Worm (Caenorhabditis elegans): Measurements from ENCODE around the gene egl-13.
A peak's percentile ranks its signal among the peaks of the same experiment; 100 is the strongest.

Gene egl-13

ce11 chrX:5672615-5673014 is 9.0 kb downstream of the egl-13 start:
- TF ChIP-seq sdc-2 (tag; optimal IDR thresholded peaks at IDR 0.05) (no peak), pha-4 (tag; optimal IDR thresholded peaks at IDR 0.05) (no peak), ceh-14 (tag; optimal IDR thresholded peaks at IDR 0.05) (no peak), syd-9 (tag; optimal IDR thresholded peaks at IDR 0.05) (no peak), C08G9.2 (tag; optimal IDR thresholded peaks at IDR 0.05) (no peak), lim-6 (tag; optimal IDR thresholded peaks at IDR 0.05) (no peak), pqm-1 (tag; optimal IDR thresholded peaks at IDR 0.05) (no peak), unc-55 (GFP tag; optimal IDR thresholded peaks at IDR 0.05) (no peak), ceh-24 (tag; optimal IDR thresholded peaks at IDR 0.05) (no peak), nhr-11 (tag; optimal IDR thresholded peaks at IDR 0.05) (no peak), unc-86 (tag; optimal IDR thresholded peaks at IDR 0.05) (no peak), ceh-9 (tag; optimal IDR thresholded peaks at IDR 0.05) (no peak), ref-2 (tag; optimal IDR thresholded peaks at IDR 0.05) (no peak), ceh-18 (tag; optimal IDR thresholded peaks at IDR 0.05) (no peak), unc-42 (tag; optimal IDR thresholded peaks at IDR 0.05) (no peak), lin-11 (tag; optimal IDR thresholded peaks at IDR 0.05) (no peak), ceh-34 (tag; optimal IDR thresholded peaks at IDR 0.05) (no peak), nfya-1 (tag; optimal IDR thresholded peaks at IDR 0.05) (no peak)

ce11 chrX:5680125-5680524 is 16.5 kb downstream of the egl-13 start, which contains the start of gene set-19:
Gene set-19 (minus strand): TSS chrX:5680225.
- TF ChIP-seq ets-4 (tag; optimal IDR thresholded peaks at IDR 0.05) (no peak), lim-6 (tag; optimal IDR thresholded peaks at IDR 0.05) (no peak), ceh-9 (tag; optimal IDR thresholded peaks at IDR 0.05) (no peak), ceh-14 (tag; optimal IDR thresholded peaks at IDR 0.05) (no peak), C38D4.7 (GFP tag; optimal IDR thresholded peaks at IDR 0.05) (no peak), F13H6.1 (tag; optimal IDR thresholded peaks at IDR 0.05) (no peak), C08G9.2 (tag; optimal IDR thresholded peaks at IDR 0.05) (no peak), dve-1 (tag; optimal IDR thresholded peaks at IDR 0.05) (no peak), Y22D7AL.16 (tag; optimal IDR thresholded peaks at IDR 0.05) (no peak), K09A11.1 (tag; optimal IDR thresholded peaks at IDR 0.05; ENCODE audit: insufficient read depth) (no peak), pha-4 (tag; optimal IDR thresholded peaks at IDR 0.05) (no peak), syd-9 (tag; optimal IDR thresholded peaks at IDR 0.05) (no peak), fkh-10 (GFP tag; optimal IDR thresholded peaks at IDR 0.05) (no peak), hlh-30 (tag; optimal IDR thresholded peaks at IDR 0.05; ENCODE audit: insufficient read depth) (no peak)

ce11 chrX:5686065-5686464 is 22.4 kb downstream of the egl-13 start, which contains the start of gene set-20:
Gene set-20 (minus strand): TSS chrX:5686158.
- TF ChIP-seq hlh-8 (tag; optimal IDR thresholded peaks at IDR 0.05) (peak; percentile 47), ceh-18 (tag; optimal IDR thresholded peaks at IDR 0.05) (peak; percentile 73), ahr-1 (tag; optimal IDR thresholded peaks at IDR 0.05) (no peak), lim-6 (tag; optimal IDR thresholded peaks at IDR 0.05) (no peak), pqm-1 (tag; optimal IDR thresholded peaks at IDR 0.05) (no peak), pha-2 (tag; optimal IDR thresholded peaks at IDR 0.05) (peak; percentile 64), nfya-1 (tag; optimal IDR thresholded peaks at IDR 0.05) (peak; percentile 88), zip-5 (tag; optimal IDR thresholded peaks at IDR 0.05) (no peak), ets-4 (tag; optimal IDR thresholded peaks at IDR 0.05) (peak; percentile 10), ceh-24 (tag; optimal IDR thresholded peaks at IDR 0.05) (no peak), ceh-34 (tag; optimal IDR thresholded peaks at IDR 0.05) (peak; percentile 79), ttx-3 (tag; optimal IDR thresholded peaks at IDR 0.05) (peak; percentile 38), pat-9 (tag; optimal IDR thresholded peaks at IDR 0.05) (no peak), ceh-6 (GFP tag; optimal IDR thresholded peaks at IDR 0.05) (peak; percentile 19), tbx-7 (tag; optimal IDR thresholded peaks at IDR 0.05) (no peak), lin-11 (tag; optimal IDR thresholded peaks at IDR 0.05) (no peak), fkh-10 (GFP tag; optimal IDR thresholded peaks at IDR 0.05) (no peak), mec-3 (tag; optimal IDR thresholded peaks at IDR 0.05; ENCODE audit: borderline replicate concordance) (no peak), unc-3 (GFP tag; conservative IDR thresholded peaks at IDR 0.05) (no peak), unc-3 (tag; optimal IDR thresholded peaks at IDR 0.05) (no peak), ceh-48 (tag; optimal IDR thresholded peaks at IDR 0.05) (peak; percentile 51), pag-3 (tag; optimal IDR thresholded peaks at IDR 0.05; ENCODE audit: borderline replicate concordance) (no peak), sox-4 (tag; optimal IDR thresholded peaks at IDR 0.05) (no peak), nhr-232 (tag; optimal IDR thresholded peaks at IDR 0.05) (peak; percentile 15), F13H6.1 (tag; optimal IDR thresholded peaks at IDR 0.05) (peak; percentile 62), rnt-1 (tag; optimal IDR thresholded peaks at IDR 0.05) (peak; percentile 88), hlh-15 (tag; optimal IDR thresholded peaks at IDR 0.05) (no peak), madf-2 (tag; optimal IDR thresholded peaks at IDR 0.05) (peak; percentile 32), unc-42 (tag; optimal IDR thresholded peaks at IDR 0.05) (peak; percentile 32), ama-1 (optimal IDR thresholded peaks at IDR 0.05) (no peak), ceh-19 (GFP tag; optimal IDR thresholded peaks at IDR 0.05) (peak; percentile 67), Y22D7AL.16 (tag; optimal IDR thresholded peaks at IDR 0.05) (peak; percentile 10), pha-4 (tag; optimal IDR thresholded peaks at IDR 0.05) (no peak), unc-86 (tag; optimal IDR thresholded peaks at IDR 0.05) (no peak), hlh-6 (tag; optimal IDR thresholded peaks at IDR 0.05) (peak; percentile 46)
